Worm (Caenorhabditis elegans): ENCODE results near the gene nep-3.

- TF ChIP-seq flt-1 (GFP tag; IDR thresholded peaks at IDR 0.05) (no peak), T22C8.4 (GFP tag; IDR thresholded peaks at IDR 0.05) (no peak), klf-2 (GFP tag; conservative IDR thresholded peaks at IDR 0.05) (no peak), ztf-29 (GFP tag; IDR thresholded peaks at IDR 0.05) (no peak), ref-1 (GFP tag; conservative IDR thresholded peaks at IDR 0.05) (no peak), tab-1 (GFP tag; IDR thresholded peaks at IDR 0.05) (no peak), ztf-23 (GFP tag; IDR thresholded peaks at IDR 0.05) (no peak), cog-1 (tag; optimal IDR thresholded peaks at IDR 0.05) (no peak), med-1 (GFP tag; optimal IDR thresholded peaks at IDR 0.05; ENCODE audit: insufficient read depth) (no peak)
Measured at ce11 chrII:3877874-3878273, 847 bp upstream of the nep-3 start, which contains the start of gene sdz-7.

Measured in whole organism, midembryonic.